Worm (Caenorhabditis elegans) whole organism, young adult: Measurements from ENCODE around the gene K06G5.1.

Source experiments
- F23B12.7 ChIP-seq: sonication (generic microtip); optimal IDR thresholded peaks from 2 replicates; lab custom pipeline; 2017; ENCODE audit warnings: missing genetic modification characterization, mild to moderate bottlenecking, missing compliant biosample characterization, antibody characterized with exemption, moderate library complexity; ENCODE audit not compliant: insufficient read depth
- F37B4.10 ChIP-seq: fragments of 200-800 bp; sonication (Bioruptor generic); IDR thresholded peaks from 2 replicates; pipeline ENCODE4 v1.3.6; 2022; ENCODE audit warnings: missing genetic modification characterization, missing compliant biosample characterization
- F49E8.2 ChIP-seq: sonication (generic microtip); optimal IDR thresholded peaks from 3 replicates; lab custom pipeline; 2017; ENCODE audit warnings: missing genetic modification characterization, mild to moderate bottlenecking, missing compliant biosample characterization, antibody characterized with exemption, moderate library complexity; ENCODE audit not compliant: insufficient read depth
- F52B5.7 ChIP-seq: sonication (generic microtip); optimal IDR thresholded peaks from 2 replicates; lab custom pipeline; 2016; ENCODE audit warnings: mild to moderate bottlenecking, missing genetic modification characterization, missing compliant biosample characterization
- ama-1 ChIP-seq, 3 experiments: fragments of 150-350 bp in 1 of 3; sonication (generic microtip) in 2 of 3; optimal IDR thresholded peaks; 2 replicates each; lab custom pipeline; 2014 to 2018; ENCODE audit warnings: missing biosample characterization in 2 of 3, missing genetic modification characterization in 2 of 3, missing genetic modification reagents in 2 of 3
- efl-1 ChIP-seq: fragments of 150-350 bp; optimal IDR thresholded peaks from 2 replicates; lab custom pipeline; 2014; ENCODE audit warnings: missing biosample characterization, missing genetic modification reagents, missing genetic modification characterization
- hlh-12 ChIP-seq: sonication (generic microtip); optimal IDR thresholded peaks from 2 replicates; lab custom pipeline; 2016; ENCODE audit warnings: missing genetic modification characterization, missing compliant biosample characterization
- hmg-1.2 ChIP-seq: fragments of 200-800 bp; sonication (Bioruptor generic); IDR thresholded peaks from 2 replicates; pipeline ENCODE4 v1.3.6; 2022; ENCODE audit warnings: missing genetic modification reagents, missing genetic modification characterization, missing compliant biosample characterization
- hsf-1 ChIP-seq: fragments of 200-800 bp; sonication (Bioruptor generic); IDR thresholded peaks from 2 replicates; pipeline ENCODE4 v1.3.6; 2022; ENCODE audit warnings: missing genetic modification reagents, missing genetic modification characterization, missing compliant biosample characterization
- lag-1 ChIP-seq: fragments of 200-800 bp; sonication (Bioruptor generic); IDR thresholded peaks from 2 replicates; pipeline ENCODE4 v1.3.6; 2022; ENCODE audit warnings: missing genetic modification reagents, missing genetic modification characterization, missing compliant biosample characterization
- rpc-1 ChIP-seq, 2 experiments: fragments of 150-350 bp in 1 of 2; sonication (generic microtip) in 1 of 2; optimal IDR thresholded peaks; 2 replicates each; lab custom pipeline; 2014 to 2018; ENCODE audit warnings: missing biosample characterization in 1 of 2, missing genetic modification characterization in 1 of 2, missing genetic modification reagents in 1 of 2, missing genotype in 1 of 2
- unc-62 ChIP-seq: fragments of 150-350 bp; optimal IDR thresholded peaks from 2 replicates; lab custom pipeline; 2014; ENCODE audit warnings: missing biosample characterization, missing genetic modification reagents, missing genetic modification characterization

ce11 chrX:14263473-14263872 is 48.7 kb downstream of the K06G5.1 start, which contains the start of gene E02H4.8:
- TF ChIP-seq unc-62 (GFP tag; lab: Kevin White, UChicago), result no peak
- no peak for TF ChIP-seq rpc-1 (optimal IDR thresholded peaks at IDR 0.05; lab: Kevin White, UChicago)
- no peak for TF ChIP-seq rpc-1 (tag; optimal IDR thresholded peaks at IDR 0.05; lab: Kevin White, UChicago)
- no peak for TF ChIP-seq F52B5.7 (tag; lab: Kevin White, UChicago)
- no peak for TF ChIP-seq F23B12.7
- no peak for TF ChIP-seq ama-1 (optimal IDR thresholded peaks at IDR 0.05; lab: Kevin White, UChicago)
- no peak for TF ChIP-seq ama-1 (GFP tag; optimal IDR thresholded peaks at IDR 0.05; lab: Kevin White, UChicago)
- no peak for TF ChIP-seq F37B4.10 (GFP tag; lab: Robert Waterston, UW)
- no peak for TF ChIP-seq hlh-12 (tag; lab: Kevin White, UChicago)
- TF ChIP-seq hmg-1.2 (GFP tag; lab: Robert Waterston, UW), result no peak
- no peak for TF ChIP-seq lag-1 (GFP tag; lab: Robert Waterston, UW)
- no peak for TF ChIP-seq efl-1 (GFP tag; lab: Kevin White, UChicago)
- no peak for TF ChIP-seq F49E8.2 (tag; lab: Kevin White, UChicago)
- no peak for TF ChIP-seq hsf-1 (GFP tag; lab: Robert Waterston, UW)
